Worm (Caenorhabditis elegans) whole organism, L1 larva: ENCODE results near the gene C52G5.2.
A peak's percentile ranks its signal among the peaks of the same experiment; 100 is the strongest.

Experiments
- C16A3.4 ChIP-seq: fragments of 150-350 bp; optimal IDR thresholded peaks from 2 replicates; lab custom pipeline; 2014; ENCODE audit warnings: missing biosample characterization, missing genetic modification characterization
- C34B4.2 ChIP-seq: sonication (generic microtip); optimal IDR thresholded peaks from 2 replicates; lab custom pipeline; 2017; ENCODE audit warnings: mild to moderate bottlenecking, missing genetic modification characterization, missing compliant biosample characterization
- Y116A8C.19 ChIP-seq: sonication (generic microtip); optimal IDR thresholded peaks from 2 replicates; lab custom pipeline; 2016; ENCODE audit warnings: missing compliant biosample characterization, missing genetic modification characterization, borderline replicate concordance
- alr-1 ChIP-seq: fragments of 200-800 bp; sonication (Bioruptor generic); optimal IDR thresholded peaks from 2 replicates; lab custom pipeline; 2018; ENCODE audit warnings: borderline replicate concordance, mild to moderate bottlenecking, missing genetic modification characterization, missing compliant biosample characterization
- blmp-1 ChIP-seq: fragments of 150-350 bp; optimal IDR thresholded peaks from 2 replicates; lab custom pipeline; 2014; ENCODE audit warnings: missing biosample characterization, missing genetic modification characterization
- ceh-63 ChIP-seq: fragments of 200-800 bp; sonication (Bioruptor generic); optimal IDR thresholded peaks from 2 replicates; lab custom pipeline; 2018; ENCODE audit warnings: mild to moderate bottlenecking, missing genetic modification characterization, missing compliant biosample characterization
- ceh-8 ChIP-seq: fragments of 200-800 bp; sonication (Bioruptor generic); optimal IDR thresholded peaks from 2 replicates; lab custom pipeline; 2018; ENCODE audit warnings: mild to moderate bottlenecking, missing genetic modification characterization, moderate library complexity, missing compliant biosample characterization
- ceh-90 ChIP-seq: sonication (generic microtip); optimal IDR thresholded peaks from 2 replicates; lab custom pipeline; 2016; ENCODE audit warnings: missing genetic modification characterization, missing compliant biosample characterization
- ces-1 ChIP-seq: fragments of 150-350 bp; optimal IDR thresholded peaks from 2 replicates; lab custom pipeline; 2014; ENCODE audit warnings: missing biosample characterization, missing genetic modification reagents, missing genetic modification characterization
- egl-13 ChIP-seq: sonication (generic microtip); optimal IDR thresholded peaks from 2 replicates; lab custom pipeline; 2016; ENCODE audit warnings: missing genotype, missing genetic modification reagents, missing genetic modification characterization, missing compliant biosample characterization
- elt-2 ChIP-seq: sonication (generic microtip); optimal IDR thresholded peaks from 2 replicates; lab custom pipeline; 2016; ENCODE audit warnings: missing genetic modification characterization, mild to moderate bottlenecking, inconsistent platforms, missing compliant biosample characterization, missing genetic modification reagents
- ets-5 ChIP-seq: fragments of 200-800 bp; sonication (Bioruptor generic); IDR thresholded peaks from 2 replicates; pipeline ENCODE4 v1.3.6; 2022; ENCODE audit warnings: missing genetic modification characterization, missing compliant biosample characterization
- fkh-10 ChIP-seq: sonication (generic microtip); optimal IDR thresholded peaks from 2 replicates; lab custom pipeline; 2017; ENCODE audit warnings: missing biosample characterization, missing genetic modification reagents, missing genetic modification characterization
- fkh-4 ChIP-seq: sonication (generic microtip); optimal IDR thresholded peaks from 2 replicates; lab custom pipeline; 2016; ENCODE audit warnings: missing compliant biosample characterization, missing genetic modification characterization, borderline replicate concordance
- hlh-17 ChIP-seq: fragments of 200-800 bp; sonication (Bioruptor generic); optimal IDR thresholded peaks from 2 replicates; lab custom pipeline; 2018; ENCODE audit warnings: missing genetic modification characterization, mild to moderate bottlenecking, missing compliant biosample characterization, moderate library complexity, borderline replicate concordance
- lin-13 ChIP-seq: fragments of 150-350 bp; optimal IDR thresholded peaks from 2 replicates; lab custom pipeline; 2014; ENCODE audit warnings: missing biosample characterization, missing genetic modification reagents, missing genetic modification characterization
- lin-14 ChIP-seq: fragments of 200-800 bp; sonication (Bioruptor generic); optimal IDR thresholded peaks from 2 replicates; lab custom pipeline; 2018; ENCODE audit warnings: mild to moderate bottlenecking, missing genetic modification characterization, moderate library complexity, missing compliant biosample characterization
- lin-15B ChIP-seq: fragments of 150-350 bp; sonication (generic microtip); optimal IDR thresholded peaks from 3 replicates; lab custom pipeline; 2014; ENCODE audit warnings: missing biosample characterization, missing genetic modification characterization
- lin-39 ChIP-seq: fragments of 150-350 bp; optimal IDR thresholded peaks from 2 replicates; lab custom pipeline; 2014; ENCODE audit warnings: missing biosample characterization, missing genetic modification reagents, missing genetic modification characterization
- lsy-2 ChIP-seq, 2 experiments: fragments of 150-350 bp; optimal IDR thresholded peaks; 2 replicates each; lab custom pipeline; 2014; ENCODE audit warnings: missing biosample characterization in 2 of 2, missing genetic modification characterization in 2 of 2
- mab-9 ChIP-seq: fragments of 200-800 bp; sonication (Bioruptor generic); IDR thresholded peaks from 2 replicates; pipeline ENCODE4 v1.3.6; 2022; ENCODE audit warnings: missing genetic modification reagents, missing genetic modification characterization, missing compliant biosample characterization
- mdl-1 ChIP-seq, 2 experiments: fragments of 150-350 bp; optimal IDR thresholded peaks; 2 replicates each; lab custom pipeline; 2014 to 2017; ENCODE audit warnings: missing biosample characterization in 2 of 2, missing genetic modification characterization in 2 of 2, inconsistent platforms in 1 of 2
- mef-2 ChIP-seq: fragments of 150-350 bp; optimal IDR thresholded peaks from 2 replicates; lab custom pipeline; 2014; ENCODE audit warnings: missing biosample characterization, missing genetic modification characterization
- mep-1 ChIP-seq: fragments of 150-350 bp; optimal IDR thresholded peaks from 2 replicates; lab custom pipeline; 2014; ENCODE audit warnings: missing biosample characterization, missing genetic modification characterization
- nhr-19 ChIP-seq: fragments of 200-800 bp; sonication (Bioruptor generic); conservative IDR thresholded peaks from 2 replicates; pipeline ENCODE4 v1.3.6; 2022; ENCODE audit warnings: missing genetic modification characterization, missing compliant biosample characterization
- nhr-237 ChIP-seq: fragments of 150-350 bp; optimal IDR thresholded peaks from 2 replicates; lab custom pipeline; 2014; ENCODE audit warnings: missing biosample characterization, missing genetic modification characterization
- nhr-47 ChIP-seq: sonication (generic microtip); optimal IDR thresholded peaks from 2 replicates; lab custom pipeline; 2016; ENCODE audit warnings: mild to moderate bottlenecking, missing genetic modification characterization, moderate library complexity, missing compliant biosample characterization
- nhr-71 ChIP-seq: sonication (generic microtip); optimal IDR thresholded peaks from 2 replicates; lab custom pipeline; 2016; ENCODE audit warnings: mild to moderate bottlenecking, missing genetic modification characterization, moderate library complexity, missing compliant biosample characterization
- nhr-77 ChIP-seq: fragments of 150-350 bp; optimal IDR thresholded peaks from 2 replicates; lab custom pipeline; 2014; ENCODE audit warnings: missing biosample characterization, missing genetic modification characterization
- nhr-90 ChIP-seq: sonication (generic microtip); optimal IDR thresholded peaks from 2 replicates; lab custom pipeline; 2016; ENCODE audit warnings: mild to moderate bottlenecking, missing genetic modification characterization, missing compliant biosample characterization; ENCODE audit not compliant: poor library complexity
- pqm-1 ChIP-seq: sonication (generic microtip); optimal IDR thresholded peaks from 3 replicates; lab custom pipeline; 2017; ENCODE audit warnings: missing biosample characterization, missing genetic modification characterization
- rnt-1 ChIP-seq: sonication (generic microtip); optimal IDR thresholded peaks from 2 replicates; lab custom pipeline; 2016; ENCODE audit warnings: mild to moderate bottlenecking, missing genetic modification characterization, moderate library complexity, missing compliant biosample characterization
- skn-1 ChIP-seq: fragments of 150-350 bp; optimal IDR thresholded peaks from 2 replicates; lab custom pipeline; 2014; ENCODE audit warnings: missing biosample characterization, missing genetic modification characterization
- snpc-4 ChIP-seq: fragments of 150-350 bp; optimal IDR thresholded peaks from 2 replicates; lab custom pipeline; 2014; ENCODE audit warnings: missing biosample characterization, missing genetic modification characterization
- sox-4 ChIP-seq: sonication (generic microtip); optimal IDR thresholded peaks from 2 replicates; lab custom pipeline; 2016; ENCODE audit warnings: missing genetic modification characterization, missing compliant biosample characterization
- sup-37 ChIP-seq: fragments of 200-800 bp; sonication (Bioruptor generic); optimal IDR thresholded peaks from 2 replicates; lab custom pipeline; 2018; ENCODE audit warnings: mild to moderate bottlenecking, missing genetic modification characterization, missing compliant biosample characterization
- swsn-7 ChIP-seq: sonication (generic microtip); optimal IDR thresholded peaks from 2 replicates; lab custom pipeline; 2016; ENCODE audit warnings: missing genetic modification characterization, missing compliant biosample characterization
- tbx-2 ChIP-seq: sonication (generic microtip); optimal IDR thresholded peaks from 2 replicates; lab custom pipeline; 2016; ENCODE audit warnings: missing genetic modification characterization, missing compliant biosample characterization
- tlp-1 ChIP-seq: fragments of 150-350 bp; optimal IDR thresholded peaks from 2 replicates; lab custom pipeline; 2014; ENCODE audit warnings: missing biosample characterization, missing genetic modification characterization
- unc-130 ChIP-seq: fragments of 150-350 bp; optimal IDR thresholded peaks from 2 replicates; lab custom pipeline; 2017; ENCODE audit warnings: missing biosample characterization, missing genetic modification characterization, inconsistent platforms
- unc-30 ChIP-seq: sonication (generic microtip); optimal IDR thresholded peaks from 2 replicates; lab custom pipeline; 2017; ENCODE audit warnings: missing biosample characterization, missing genetic modification characterization
- unc-98 ChIP-seq: fragments of 200-800 bp; sonication (Bioruptor generic); IDR thresholded peaks from 2 replicates; pipeline ENCODE4 v1.3.6; 2022; ENCODE audit warnings: missing genetic modification characterization, missing compliant biosample characterization
- vab-15 ChIP-seq: sonication (generic microtip); optimal IDR thresholded peaks from 2 replicates; lab custom pipeline; 2017; ENCODE audit warnings: missing genotype, mild to moderate bottlenecking, missing genetic modification characterization, missing compliant biosample characterization
- xbp-1 ChIP-seq: sonication (generic microtip); optimal IDR thresholded peaks from 2 replicates; lab custom pipeline; 2016; ENCODE audit warnings: missing genetic modification characterization, missing compliant biosample characterization
- zag-1 ChIP-seq: fragments of 150-350 bp; optimal IDR thresholded peaks from 2 replicates; lab custom pipeline; 2014; ENCODE audit warnings: missing biosample characterization, missing genetic modification characterization
- zip-4 ChIP-seq: fragments of 200-800 bp; sonication (Bioruptor generic); optimal IDR thresholded peaks from 2 replicates; lab custom pipeline; 2018; ENCODE audit warnings: mild to moderate bottlenecking, missing genetic modification characterization, moderate library complexity, missing compliant biosample characterization
- ztf-4 ChIP-seq: fragments of 150-350 bp; optimal IDR thresholded peaks from 2 replicates; lab custom pipeline; 2014; ENCODE audit warnings: missing biosample characterization, missing genetic modification characterization

The C52G5.2 gene

DNA sequence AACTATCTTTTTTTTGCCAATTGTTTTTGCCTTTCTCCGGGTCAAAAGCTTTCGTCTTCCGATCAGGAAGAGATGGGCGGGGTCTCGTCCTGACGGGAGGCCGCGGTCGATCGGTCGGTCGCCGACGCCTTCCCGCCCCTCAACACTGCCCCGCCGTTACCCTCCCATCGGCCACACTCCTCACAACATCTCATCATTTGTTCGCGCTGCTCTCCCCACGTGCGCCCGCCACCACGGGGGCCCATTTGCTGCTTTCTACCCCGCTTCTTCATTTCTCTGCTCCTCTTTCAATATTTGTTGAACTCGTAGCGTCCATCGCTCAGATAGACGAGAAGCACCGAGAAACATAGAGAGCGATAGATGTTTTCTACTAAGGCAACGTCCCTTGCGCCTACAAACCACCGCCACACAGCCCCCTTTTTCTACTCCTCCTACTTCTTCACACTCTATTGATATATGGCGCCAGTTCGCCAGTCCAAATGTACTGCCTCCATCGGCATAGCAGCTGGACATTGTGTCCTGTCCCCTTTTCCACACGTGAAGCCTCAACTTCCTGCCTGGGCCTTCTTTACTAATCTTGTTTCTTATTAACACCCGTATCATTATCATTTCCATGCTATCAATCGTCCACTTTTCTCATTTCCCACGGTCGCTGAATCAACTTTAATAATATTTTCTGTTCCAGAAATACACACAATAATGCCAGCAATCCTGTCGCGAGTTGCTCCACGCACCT, 33.9 kb downstream of the C52G5.2 start, which contains the start of gene bcat-1 (continued):
- TF ChIP-seq sox-4 (peak; percentile 25), lin-13 (GFP tag; lab: Kevin White, UChicago) (no peak), fkh-10 (GFP tag; lab: Kevin White, UChicago) (peak; percentile 38), tbx-2 (peak; percentile 77), nhr-237 (tag; lab: Kevin White, UChicago) (no peak), ztf-4 (tag; lab: Kevin White, UChicago) (peak; percentile 20), ceh-63 (no peak), ceh-90 (no peak), zip-4 (peak; percentile 35), unc-30 (tag; lab: Kevin White, UChicago) (no peak), skn-1 (tag; lab: Kevin White, UChicago) (peak; percentile 62), zag-1 (tag; lab: Kevin White, UChicago) (no peak), swsn-7 (tag; lab: Kevin White, UChicago) (peak; percentile 68), tlp-1 (no peak), rnt-1 (tag; lab: Kevin White, UChicago) (peak; percentile 83), mab-9 (GFP tag; lab: Robert Waterston, UW) (0 out of 2 replicates have a peak, but pooled peaks have one; percentile 6), lin-15B (no peak), mef-2 (tag; lab: Kevin White, UChicago) (peak; percentile 55), unc-130 (no peak), nhr-90 (tag; lab: Kevin White, UChicago) (peak; percentile 40), lsy-2 (tag; optimal IDR thresholded peaks at IDR 0.05; lab: Kevin White, UChicago) (peak; percentile 55 to 56), snpc-4 (tag; lab: Kevin White, UChicago) (no peak), xbp-1 (tag; lab: Kevin White, UChicago) (peak; percentile 69), pqm-1 (tag; lab: Kevin White, UChicago) (no peak), nhr-19 (GFP tag; lab: Robert Waterston, UW) (peak; percentile 75), ces-1 (GFP tag; lab: Kevin White, UChicago) (no peak), hlh-17 (GFP tag; lab: Kevin White, UChicago) (no peak), nhr-71 (tag; lab: Kevin White, UChicago) (peak; percentile 90), sup-37 (GFP tag; lab: Kevin White, UChicago) (peak; percentile 52), elt-2 (tag; lab: Kevin White, UChicago) (peak; percentile 56), lin-14 (peak; percentile 95), blmp-1 (tag; lab: Kevin White, UChicago) (no peak), ceh-8 (GFP tag; lab: Kevin White, UChicago) (peak; percentile 42)

DNA sequence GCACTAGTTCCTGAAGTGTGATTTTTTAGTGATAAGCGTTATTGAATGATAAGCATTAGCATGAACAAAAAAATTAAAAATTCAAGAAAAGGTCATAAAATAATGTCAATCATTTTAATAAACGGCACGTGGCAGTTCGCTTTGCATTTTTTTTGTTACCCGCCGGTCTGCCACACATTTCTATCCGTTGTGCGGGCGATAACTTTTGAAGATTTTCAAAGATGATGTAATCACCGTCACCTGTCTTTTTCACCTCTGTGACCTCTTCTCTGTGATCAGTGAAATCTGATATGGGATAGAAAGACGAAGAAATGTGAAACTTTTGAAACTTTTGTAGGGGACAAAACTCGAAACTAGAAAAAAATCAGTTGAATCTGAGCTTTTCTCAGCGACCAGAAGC, 34.8 kb downstream of the C52G5.2 start:
- TF ChIP-seq sup-37 (GFP tag; lab: Kevin White, UChicago): no peak
- no peak for TF ChIP-seq ceh-8 (GFP tag; lab: Kevin White, UChicago)
- TF ChIP-seq ets-5: no peak
- no peak for TF ChIP-seq nhr-77 (tag; lab: Kevin White, UChicago)
- TF ChIP-seq unc-98 (GFP tag; lab: Robert Waterston, UW): peak; percentile 39; the same call in 1 of the 2 replicates
- no peak for TF ChIP-seq ceh-90
- TF ChIP-seq nhr-19 (GFP tag; lab: Robert Waterston, UW): peak; percentile 60
- TF ChIP-seq tlp-1: no peak
- TF ChIP-seq nhr-47 (tag; lab: Kevin White, UChicago): peak; percentile 40
- no peak for TF ChIP-seq zag-1 (tag; lab: Kevin White, UChicago)
- TF ChIP-seq C16A3.4 (tag; lab: Kevin White, UChicago): no peak
- no peak for TF ChIP-seq Y116A8C.19 (tag; lab: Kevin White, UChicago)
- TF ChIP-seq pqm-1 (tag; lab: Kevin White, UChicago): no peak
- TF ChIP-seq C34B4.2: no peak
- peak; percentile 39 to 49 for TF ChIP-seq lsy-2 (tag; optimal IDR thresholded peaks at IDR 0.05; lab: Kevin White, UChicago)
- no peak for TF ChIP-seq egl-13 (tag; lab: Kevin White, UChicago)
- TF ChIP-seq alr-1 (tag; lab: Kevin White, UChicago): no peak
- TF ChIP-seq ceh-63: no peak
- TF ChIP-seq nhr-90 (tag; lab: Kevin White, UChicago): no peak
- peak; percentile 19 for TF ChIP-seq lin-13 (GFP tag; lab: Kevin White, UChicago)
- TF ChIP-seq mef-2 (tag; lab: Kevin White, UChicago): peak; percentile 55
- no peak for TF ChIP-seq vab-15 (tag; lab: Kevin White, UChicago)
- TF ChIP-seq swsn-7 (tag; lab: Kevin White, UChicago): peak; percentile 17
- no peak for TF ChIP-seq fkh-10 (GFP tag; lab: Kevin White, UChicago)
- TF ChIP-seq snpc-4 (tag; lab: Kevin White, UChicago): no peak
- TF ChIP-seq mdl-1 (tag; optimal IDR thresholded peaks at IDR 0.05; lab: Kevin White, UChicago): peak in 1 of 2 experiments; percentile 63
- no peak for TF ChIP-seq ces-1 (GFP tag; lab: Kevin White, UChicago)
- TF ChIP-seq fkh-4 (tag; lab: Kevin White, UChicago): no peak
- TF ChIP-seq lin-39 (tag; lab: Kevin White, UChicago): no peak
- peak; percentile 24 for TF ChIP-seq ztf-4 (tag; lab: Kevin White, UChicago)
- peak; percentile 85 for TF ChIP-seq rnt-1 (tag; lab: Kevin White, UChicago)
- peak; percentile 39 for TF ChIP-seq blmp-1 (tag; lab: Kevin White, UChicago)
- no peak for TF ChIP-seq mep-1 (tag; lab: Kevin White, UChicago)
